Fruit fly (Drosophila melanogaster) whole organism, embryonic: Measurements from ENCODE around the gene Rnf146.
A peak's percentile ranks its signal among the peaks of the same experiment; 100 is the strongest.

ENCODE experiments used
- ATbp ChIP-seq: fragments of 200-800 bp; sonication (Bioruptor generic); optimal IDR thresholded peaks from 2 replicates; lab custom pipeline; 2017; ENCODE audit warnings: missing biosample characterization, mild to moderate bottlenecking, missing genetic modification characterization, missing genetic modification reagents
- CG12071 ChIP-seq: fragments of 200-800 bp; sonication (Bioruptor generic); optimal IDR thresholded peaks from 3 replicates; lab custom pipeline; 2018; ENCODE audit warnings: missing biosample characterization, mild to moderate bottlenecking, missing genetic modification characterization
- CG1233 ChIP-seq: fragments of 200-800 bp; sonication (Bioruptor generic); optimal IDR thresholded peaks from 4 replicates; lab custom pipeline; 2018; ENCODE audit warnings: missing biosample characterization, mild to moderate bottlenecking, missing genetic modification characterization
- CG12942 ChIP-seq: fragments of 200-800 bp; sonication (Bioruptor generic); optimal IDR thresholded peaks from 3 replicates; lab custom pipeline; 2016; ENCODE audit warnings: missing biosample characterization, missing genetic modification characterization
- CG13424 ChIP-seq: fragments of 200-800 bp; sonication (Bioruptor generic); optimal IDR thresholded peaks from 2 replicates; lab custom pipeline; 2019; ENCODE audit warnings: missing biosample characterization, mild to moderate bottlenecking, missing genetic modification characterization, moderate library complexity
- CG1529 ChIP-seq: fragments of 200-800 bp; sonication (Bioruptor generic); optimal IDR thresholded peaks from 3 replicates; lab custom pipeline; 2018; ENCODE audit warnings: missing biosample characterization, missing genetic modification characterization
- CG17359 ChIP-seq: fragments of 200-800 bp; sonication (Bioruptor generic); optimal IDR thresholded peaks from 3 replicates; lab custom pipeline; 2018; ENCODE audit warnings: missing biosample characterization, mild to moderate bottlenecking, missing genetic modification characterization, moderate library complexity
- CG17612 ChIP-seq: fragments of 200-800 bp; sonication (Bioruptor generic); IDR thresholded peaks from 2 replicates; pipeline ENCODE4 v1.3.6; 2022; ENCODE audit warnings: missing biosample characterization, missing genetic modification characterization
- CG17829 ChIP-seq: fragments of 200-800 bp; optimal IDR thresholded peaks from 2 replicates; lab custom pipeline; 2019; ENCODE audit warnings: missing biosample characterization, mild to moderate bottlenecking, missing genetic modification characterization, moderate library complexity
- CG18011 ChIP-seq: fragments of 200-800 bp; sonication (Bioruptor generic); optimal IDR thresholded peaks from 2 replicates; lab custom pipeline; 2017; ENCODE audit warnings: missing biosample characterization, missing genetic modification characterization, mild to moderate bottlenecking, moderate library complexity, missing genotype
- CG18262 ChIP-seq: fragments of 200-800 bp; optimal IDR thresholded peaks from 3 replicates; lab custom pipeline; 2019; ENCODE audit warnings: missing biosample characterization, mild to moderate bottlenecking, missing genetic modification characterization, moderate library complexity
- CG2889 ChIP-seq: fragments of 200-800 bp; sonication (Bioruptor generic); IDR thresholded peaks from 3 replicates; pipeline ENCODE4 v1.3.6; 2022; ENCODE audit warnings: missing biosample characterization, missing genetic modification characterization
- CG31224 ChIP-seq: fragments of 200-800 bp; sonication (Bioruptor generic); IDR thresholded peaks from 2 replicates; pipeline ENCODE4 v1.3.6; 2022; ENCODE audit warnings: missing biosample characterization, missing genetic modification characterization
- CG3995 ChIP-seq: fragments of 200-800 bp; sonication (Bioruptor generic); optimal IDR thresholded peaks from 3 replicates; lab custom pipeline; 2016; ENCODE audit warnings: missing biosample characterization, missing genetic modification characterization
- CG4820 ChIP-seq: fragments of 200-800 bp; sonication (Bioruptor generic); optimal IDR thresholded peaks from 3 replicates; lab custom pipeline; 2016; ENCODE audit warnings: missing biosample characterization, missing genetic modification characterization
- CG9215 ChIP-seq: fragments of 200-800 bp; sonication (Bioruptor generic); IDR thresholded peaks from 2 replicates; pipeline ENCODE4 v1.3.6; 2022; ENCODE audit warnings: missing biosample characterization, missing genetic modification characterization
- CTCF ChIP-seq: fragments of 200-800 bp; sonication (Bioruptor generic); optimal IDR thresholded peaks from 2 replicates; lab custom pipeline; 2017; ENCODE audit warnings: missing biosample characterization, mild to moderate bottlenecking, missing genetic modification characterization, moderate library complexity
- D ChIP-seq, 2 experiments: fragments of 200-800 bp in 1 of 2; fragments of >200 bp in 1 of 2; sonication (Bioruptor generic) in 1 of 2; optimal IDR thresholded peaks; 2 replicates in 1 of 2; 3 replicates in 1 of 2; lab custom pipeline; 2017; ENCODE audit warnings: mild to moderate bottlenecking in 1 of 2, missing biosample characterization in 1 of 2, missing genetic modification characterization in 1 of 2, missing genetic modification reagents in 1 of 2
- Dll ChIP-seq: fragments of 200-800 bp; sonication (Bioruptor generic); IDR thresholded peaks from 4 replicates; pipeline ENCODE4 v1.3.6; 2022; ENCODE audit warnings: missing biosample characterization, missing genetic modification characterization; ENCODE audit not compliant: partially characterized antibody
- Drgx ChIP-seq: fragments of 200-800 bp; sonication (Bioruptor generic); IDR thresholded peaks from 2 replicates; pipeline ENCODE4 v1.3.6; 2022; ENCODE audit warnings: missing biosample characterization, missing genetic modification characterization
- E2f1 ChIP-seq: fragments of 200-800 bp; sonication (Bioruptor generic); IDR thresholded peaks from 2 replicates; pipeline ENCODE4 v1.3.6; 2022; ENCODE audit warnings: missing biosample characterization, missing genetic modification characterization
- Hand ChIP-seq: fragments of 200-800 bp; sonication (Bioruptor generic); optimal IDR thresholded peaks from 2 replicates; lab custom pipeline; 2017; ENCODE audit warnings: mild to moderate bottlenecking, missing biosample characterization, missing genetic modification reagents, missing genetic modification characterization
- Opbp ChIP-seq: fragments of 200-800 bp; sonication (Bioruptor generic); IDR thresholded peaks from 3 replicates; pipeline ENCODE4 v1.3.6; 2022; ENCODE audit warnings: missing biosample characterization, missing genetic modification characterization; ENCODE audit not compliant: partially characterized antibody
- Side ChIP-seq: fragments of 200-800 bp; sonication (Bioruptor generic); optimal IDR thresholded peaks from 2 replicates; lab custom pipeline; 2016; ENCODE audit warnings: missing biosample characterization, missing genetic modification characterization
- Sox100B ChIP-seq: fragments of 200-800 bp; sonication (Bioruptor generic); optimal IDR thresholded peaks from 3 replicates; lab custom pipeline; 2018; ENCODE audit warnings: missing biosample characterization, mild to moderate bottlenecking, missing genetic modification characterization
- TFAM ChIP-seq: fragments of 200-800 bp; sonication (Bioruptor generic); optimal IDR thresholded peaks from 2 replicates; lab custom pipeline; 2017; ENCODE audit warnings: missing biosample characterization, missing genetic modification characterization, inconsistent platforms
- Taf1 ChIP-seq: fragments of 200-800 bp; sonication (Bioruptor generic); IDR thresholded peaks from 2 replicates; pipeline ENCODE4 v1.3.6; 2022; ENCODE audit warnings: missing biosample characterization, missing genetic modification characterization
- Xrp1 ChIP-seq: fragments of 200-800 bp; sonication (Bioruptor generic); IDR thresholded peaks from 2 replicates; pipeline ENCODE4 v1.3.6; 2022; ENCODE audit warnings: missing biosample characterization, missing genetic modification characterization
- ara ChIP-seq: fragments of 200-800 bp; sonication (Bioruptor generic); IDR thresholded peaks from 2 replicates; pipeline ENCODE4 v1.3.6; 2022; ENCODE audit warnings: missing biosample characterization, missing genetic modification characterization
- br ChIP-seq: fragments of >200 bp; optimal IDR thresholded peaks from 2 replicates; lab custom pipeline; 2017
- cad ChIP-seq: fragments of >200 bp; optimal IDR thresholded peaks from 2 replicates; lab custom pipeline; 2017; ENCODE audit warnings: missing biosample characterization, missing genetic modification characterization
- chn ChIP-seq: fragments of 200-800 bp; sonication (Bioruptor generic); optimal IDR thresholded peaks from 2 replicates; lab custom pipeline; 2016; ENCODE audit warnings: missing biosample characterization, missing genetic modification characterization
- crc ChIP-seq: fragments of 200-800 bp; sonication (Bioruptor generic); optimal IDR thresholded peaks from 2 replicates; lab custom pipeline; 2016; ENCODE audit warnings: missing biosample characterization, missing genetic modification characterization
- croc ChIP-seq: fragments of 200-800 bp; sonication (Bioruptor generic); conservative IDR thresholded peaks from 3 replicates; pipeline ENCODE4 v1.3.6; 2022; ENCODE audit warnings: missing biosample characterization, missing genetic modification characterization
- danr ChIP-seq: fragments of 200-800 bp; sonication (Bioruptor generic); IDR thresholded peaks from 2 replicates; pipeline ENCODE4 v1.3.6; 2022; ENCODE audit warnings: missing biosample characterization, missing genetic modification characterization
- emc ChIP-seq: fragments of 200-800 bp; sonication (Bioruptor generic); optimal IDR thresholded peaks from 2 replicates; lab custom pipeline; 2016; ENCODE audit warnings: missing biosample characterization, missing genetic modification characterization
- fd96Cb ChIP-seq: fragments of 200-800 bp; sonication (Bioruptor generic); optimal IDR thresholded peaks from 2 replicates; lab custom pipeline; 2018; ENCODE audit warnings: missing biosample characterization, mild to moderate bottlenecking, missing genetic modification characterization, moderate library complexity
- fru ChIP-seq: fragments of >200 bp; optimal IDR thresholded peaks from 2 replicates; lab custom pipeline; 2017
- oc ChIP-seq: fragments of 200-800 bp; sonication (Bioruptor generic); optimal IDR thresholded peaks from 2 replicates; lab custom pipeline; 2018; ENCODE audit warnings: missing biosample characterization, mild to moderate bottlenecking, missing genetic modification characterization, moderate library complexity
- odd ChIP-seq: fragments of 200-800 bp; sonication (Bioruptor generic); optimal IDR thresholded peaks from 2 replicates; lab custom pipeline; 2017; ENCODE audit warnings: missing biosample characterization, mild to moderate bottlenecking, missing genetic modification characterization
- org-1 ChIP-seq: fragments of 200-800 bp; sonication (Bioruptor generic); optimal IDR thresholded peaks from 2 replicates; lab custom pipeline; 2017; ENCODE audit warnings: missing biosample characterization, missing genetic modification characterization
- pan ChIP-seq, 4 experiments: fragments of >200 bp in 3 of 4; fragments of 200-800 bp in 1 of 4; sonication (Bioruptor generic) in 1 of 4; optimal IDR thresholded peaks in 3 of 4; IDR thresholded peaks in 1 of 4; 2 replicates each; pipeline versions ENCODE4 v1.3.6 to Lab custom; 2017 to 2022; ENCODE audit warnings: missing biosample characterization in 2 of 4, missing genetic modification characterization in 2 of 4, mixed read lengths in 1 of 4
- pb ChIP-seq: fragments of 200-800 bp; sonication (Bioruptor generic); optimal IDR thresholded peaks from 3 replicates; lab custom pipeline; 2016; ENCODE audit warnings: missing biosample characterization, missing genetic modification characterization
- pum ChIP-seq: fragments of 200-800 bp; sonication (Bioruptor generic); optimal IDR thresholded peaks from 2 replicates; lab custom pipeline; 2016; ENCODE audit warnings: missing biosample characterization, missing genetic modification characterization
- rib ChIP-seq: fragments of 200-800 bp; sonication (Bioruptor generic); IDR thresholded peaks from 2 replicates; pipeline ENCODE4 v1.3.6; 2022; ENCODE audit warnings: missing biosample characterization, missing genetic modification characterization
- ro ChIP-seq: fragments of 200-800 bp; sonication (Bioruptor generic); IDR thresholded peaks from 2 replicates; pipeline ENCODE4 v1.3.6; 2022; ENCODE audit warnings: missing biosample characterization, missing genetic modification characterization
- sc ChIP-seq, 3 experiments: fragments of >200 bp in 2 of 3; fragments of 200-800 bp in 1 of 3; sonication (Bioruptor generic) in 1 of 3; optimal IDR thresholded peaks; 2 replicates in 2 of 3; 3 replicates in 1 of 3; lab custom pipeline; 2017; ENCODE audit warnings: mild to moderate bottlenecking in 1 of 3, missing biosample characterization in 1 of 3, missing genetic modification characterization in 1 of 3, missing genetic modification reagents in 1 of 3
- sens ChIP-seq: fragments of 200-800 bp; sonication (Bioruptor generic); peaks from one replicate; lab custom pipeline; 2016; ENCODE audit warnings: missing biosample characterization, missing genetic modification characterization
- slou ChIP-seq: fragments of 200-800 bp; sonication (Bioruptor generic); optimal IDR thresholded peaks from 3 replicates; lab custom pipeline; 2016; ENCODE audit warnings: missing biosample characterization, missing genetic modification characterization
- so ChIP-seq: fragments of 200-800 bp; sonication (Bioruptor generic); IDR thresholded peaks from 3 replicates; pipeline ENCODE4 v1.3.6; 2022; ENCODE audit warnings: missing biosample characterization, missing genetic modification characterization
- tin ChIP-seq: fragments of 200-800 bp; sonication (Bioruptor generic); optimal IDR thresholded peaks from 3 replicates; lab custom pipeline; 2016; ENCODE audit warnings: missing biosample characterization, missing genetic modification characterization
- trh ChIP-seq: fragments of 200-800 bp; sonication (Bioruptor generic); optimal IDR thresholded peaks from 2 replicates; lab custom pipeline; 2016; ENCODE audit warnings: missing biosample characterization, missing genetic modification characterization

The Rnf146 gene

dm6 chr3L:19687200-19687687, 44.6 kb upstream of the Rnf146 start, which contains the start of the genes CG8765 and Gbeta76C (continued):
- no peak for TF ChIP-seq fd96Cb (tag; lab: Kevin White, UChicago)
- TF ChIP-seq org-1 (GFP tag; lab: Kevin White, UChicago), result no peak
- TF ChIP-seq cad (GFP tag; lab: Kevin White, UChicago), result no peak
- no peak for TF ChIP-seq ara (GFP tag; lab: Robert Waterston, UW)
- TF ChIP-seq CG18011, result no peak
- peak; percentile 53 for TF ChIP-seq Side (GFP tag; lab: Kevin White, UChicago)
- peak; percentile 47 for TF ChIP-seq sens (GFP tag; lab: Kevin White, UChicago)
- no peak for TF ChIP-seq danr (GFP tag; lab: Robert Waterston, UW)
- no peak for TF ChIP-seq rib (GFP tag; lab: Robert Waterston, UW)
- peak; percentile 36 for TF ChIP-seq CG4820
- peak; percentile 60 for TF ChIP-seq E2f1 (GFP tag; lab: Robert Waterston, UW)
- TF ChIP-seq pan (optimal IDR thresholded peaks at IDR 0.05; lab: Kevin White, UChicago), result no peak
- no peak for TF ChIP-seq pan (GFP tag; optimal IDR thresholded peaks at IDR 0.05 in 1 of 2, IDR thresholded peaks at IDR 0.05 in 1 of 2)
- no peak for TF ChIP-seq CG12071 (GFP tag; lab: Kevin White, UChicago)
- TF ChIP-seq CG9215 (GFP tag; lab: Robert Waterston, UW), result no peak; the same call in 1 of the 2 replicates
- TF ChIP-seq CG17359, result no peak
- TF ChIP-seq D (optimal IDR thresholded peaks at IDR 0.05; lab: Kevin White, UChicago), result peak; percentile 16
- no peak for TF ChIP-seq D (GFP tag; optimal IDR thresholded peaks at IDR 0.05; lab: Kevin White, UChicago)
- no peak for TF ChIP-seq fru
- peak; percentile 16 for TF ChIP-seq tin (GFP tag; lab: Kevin White, UChicago)
- TF ChIP-seq croc (GFP tag; lab: Robert Waterston, UW), result no peak
- TF ChIP-seq CG17829 (tag; lab: Kevin White, UChicago), result peak; percentile 48
- no peak for TF ChIP-seq crc (GFP tag; lab: Kevin White, UChicago)
- no peak for TF ChIP-seq CG18262 (tag; lab: Kevin White, UChicago)
- no peak for TF ChIP-seq Taf1 (GFP tag; lab: Robert Waterston, UW)
- TF ChIP-seq ro (GFP tag; lab: Robert Waterston, UW), result no peak
- TF ChIP-seq CG17612 (GFP tag; lab: Robert Waterston, UW), result no peak
- no peak for TF ChIP-seq br (lab: Kevin White, UChicago)
- TF ChIP-seq CG2889 (GFP tag; lab: Robert Waterston, UW), result no peak
- no peak for TF ChIP-seq CG1233
- peak; percentile 32 for TF ChIP-seq chn (GFP tag; lab: Kevin White, UChicago)
- peak; percentile 26 for TF ChIP-seq CG13424 (tag; lab: Kevin White, UChicago)
- TF ChIP-seq CG31224, result no peak
- TF ChIP-seq ATbp, result no peak
- TF ChIP-seq Hand (GFP tag; lab: Kevin White, UChicago), result no peak
- TF ChIP-seq Opbp (GFP tag; lab: Robert Waterston, UW), result peak; percentile 77; the same call in 2 of the 3 replicates
- no peak for TF ChIP-seq Xrp1 (GFP tag; lab: Robert Waterston, UW)
- TF ChIP-seq pum (GFP tag; lab: Kevin White, UChicago), result peak; percentile 30
- no peak for TF ChIP-seq TFAM (GFP tag; lab: Kevin White, UChicago)
- no peak for TF ChIP-seq trh (GFP tag; lab: Kevin White, UChicago)
- no peak for TF ChIP-seq pb
- TF ChIP-seq odd, result no peak
- no peak for TF ChIP-seq Sox100B (GFP tag; lab: Kevin White, UChicago)
- TF ChIP-seq CG3995 (GFP tag; lab: Kevin White, UChicago), result peak; percentile 1
- TF ChIP-seq oc, result peak; percentile 22
- no peak for TF ChIP-seq so (GFP tag; lab: Robert Waterston, UW)
- no peak for TF ChIP-seq slou (GFP tag; lab: Kevin White, UChicago)
- TF ChIP-seq emc (GFP tag; lab: Kevin White, UChicago), result peak; percentile 3
- TF ChIP-seq Dll (GFP tag; lab: Robert Waterston, UW), result peak; percentile 57; the same call in 2 of the 4 replicates
- TF ChIP-seq CG12942 (GFP tag; lab: Kevin White, UChicago), result peak; percentile 24
- TF ChIP-seq CG1529 (GFP tag; lab: Kevin White, UChicago), result no peak
- no peak for TF ChIP-seq CTCF (GFP tag; lab: Kevin White, UChicago)
- no peak for TF ChIP-seq Drgx
- TF ChIP-seq sc (optimal IDR thresholded peaks at IDR 0.05; lab: Kevin White, UChicago), result no peak
- no peak for TF ChIP-seq sc (GFP tag; optimal IDR thresholded peaks at IDR 0.05; lab: Kevin White, UChicago)
